Fruit fly (Drosophila melanogaster) S2 (cell line): ENCODE results near the gene Lam.

Experiments
- CG8478 ChIP-seq: fragments of >200 bp; optimal IDR thresholded peaks from 2 replicates; lab custom pipeline; 2018
- CTCF ChIP-seq, 2 experiments: fragments of >200 bp; optimal IDR thresholded peaks; 2 replicates each; lab custom pipeline; 2018

DNA sequence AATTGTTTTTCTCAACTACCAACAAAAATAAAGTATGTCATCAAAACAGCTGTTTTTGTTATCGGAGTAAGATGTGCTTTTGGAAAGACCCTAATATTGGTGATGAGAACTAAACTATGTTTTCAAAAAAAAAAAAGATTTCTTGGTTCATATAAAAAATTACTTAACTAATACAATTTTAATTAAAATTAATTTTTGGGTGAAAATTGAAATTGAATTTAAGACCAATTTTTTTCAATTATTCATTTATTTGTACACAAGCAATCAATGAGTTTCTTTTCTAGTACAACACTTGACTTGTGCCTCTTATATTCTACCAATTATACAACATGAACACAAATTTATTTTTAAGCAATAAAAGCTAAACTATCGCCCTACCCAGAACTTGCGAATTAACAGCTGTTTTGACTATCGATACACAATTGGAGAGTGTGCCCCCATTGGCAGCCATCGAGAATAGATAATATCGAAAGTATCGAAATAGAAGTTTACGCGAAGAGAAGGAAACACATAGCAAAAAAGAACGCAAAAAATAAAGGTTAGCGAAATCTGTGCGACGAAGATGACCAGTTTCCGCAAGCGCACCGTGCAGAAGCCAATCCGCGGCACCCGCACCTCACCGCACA lies 18.3 kb upstream of the Lam start, which contains the start of the genes Vps52 and Elp4:
- TF ChIP-seq CTCF (optimal IDR thresholded peaks at IDR 0.05; lab: Kevin White, UChicago) (no peak), CG8478 (lab: Kevin White, UChicago) (no peak)
